Worm (Caenorhabditis elegans) whole organism, late embryonic: ENCODE results near the gene eri-1.

Experiments used
- C08G9.2 ChIP-seq: sonication (generic microtip); optimal IDR thresholded peaks from 2 replicates; lab custom pipeline; 2016; ENCODE audit warnings: mild to moderate bottlenecking, missing genetic modification characterization, moderate library complexity, missing compliant biosample characterization
- F13H6.1 ChIP-seq: sonication (generic microtip); optimal IDR thresholded peaks from 2 replicates; lab custom pipeline; 2016; ENCODE audit warnings: missing genetic modification characterization, missing compliant biosample characterization
- K02D7.2 ChIP-seq: sonication (generic microtip); optimal IDR thresholded peaks from 2 replicates; lab custom pipeline; 2017; ENCODE audit warnings: mild to moderate bottlenecking, missing genetic modification characterization, missing compliant biosample characterization
- K09A11.1 ChIP-seq: sonication (generic microtip); optimal IDR thresholded peaks from 2 replicates; lab custom pipeline; 2017; ENCODE audit warnings: antibody characterized with exemption, mild to moderate bottlenecking, missing genetic modification characterization, missing compliant biosample characterization; ENCODE audit not compliant: insufficient read depth
- T23F11.4 ChIP-seq: fragments of 200-800 bp; sonication (Bioruptor generic); optimal IDR thresholded peaks from 2 replicates; lab custom pipeline; 2018; ENCODE audit warnings: mild to moderate bottlenecking, missing genetic modification characterization, missing compliant biosample characterization
- Y22D7AL.16 ChIP-seq: sonication (generic microtip); optimal IDR thresholded peaks from 2 replicates; lab custom pipeline; 2016; ENCODE audit warnings: missing genetic modification characterization, missing compliant biosample characterization
- ahr-1 ChIP-seq: sonication (generic microtip); optimal IDR thresholded peaks from 2 replicates; lab custom pipeline; 2016; ENCODE audit warnings: missing genetic modification characterization, missing compliant biosample characterization
- ama-1 ChIP-seq: fragments of 150-350 bp; optimal IDR thresholded peaks from 2 replicates; lab custom pipeline; 2014
- ceh-18 ChIP-seq: sonication (generic microtip); optimal IDR thresholded peaks from 2 replicates; lab custom pipeline; 2016; ENCODE audit warnings: missing genetic modification characterization, missing compliant biosample characterization
- ceh-19 ChIP-seq: fragments of 200-800 bp; sonication (Bioruptor generic); optimal IDR thresholded peaks from 2 replicates; lab custom pipeline; 2018; ENCODE audit warnings: mild to moderate bottlenecking, missing genetic modification characterization, missing compliant biosample characterization
- ceh-2 ChIP-seq: sonication (generic microtip); optimal IDR thresholded peaks from 2 replicates; lab custom pipeline; 2016; ENCODE audit warnings: missing genotype, missing genetic modification characterization, missing compliant biosample characterization
- ceh-24 ChIP-seq: sonication (generic microtip); optimal IDR thresholded peaks from 2 replicates; lab custom pipeline; 2016; ENCODE audit warnings: mild to moderate bottlenecking, missing genetic modification characterization, missing compliant biosample characterization
- ceh-30 ChIP-seq: fragments of 150-350 bp; optimal IDR thresholded peaks from 2 replicates; lab custom pipeline; 2014; ENCODE audit warnings: missing biosample characterization, missing genetic modification characterization
- ceh-31 ChIP-seq: sonication (generic microtip); optimal IDR thresholded peaks from 2 replicates; lab custom pipeline; 2016; ENCODE audit warnings: missing genetic modification characterization, missing compliant biosample characterization
- ceh-34 ChIP-seq: sonication (generic microtip); optimal IDR thresholded peaks from 2 replicates; lab custom pipeline; 2016; ENCODE audit warnings: mild to moderate bottlenecking, missing genetic modification characterization, missing compliant biosample characterization
- ceh-45 ChIP-seq: fragments of 200-800 bp; sonication (Bioruptor generic); IDR thresholded peaks from 2 replicates; pipeline ENCODE4 v1.3.6; 2022; ENCODE audit warnings: missing genetic modification reagents, missing genetic modification characterization, missing compliant biosample characterization
- ceh-48 ChIP-seq: sonication (generic microtip); optimal IDR thresholded peaks from 2 replicates; lab custom pipeline; 2016; ENCODE audit warnings: missing genetic modification characterization, inconsistent platforms, missing compliant biosample characterization
- ceh-6 ChIP-seq: fragments of 200-800 bp; sonication (Bioruptor generic); optimal IDR thresholded peaks from 2 replicates; lab custom pipeline; 2018; ENCODE audit warnings: mild to moderate bottlenecking, missing genetic modification characterization, missing compliant biosample characterization
- che-1 ChIP-seq: sonication (generic microtip); optimal IDR thresholded peaks from 2 replicates; lab custom pipeline; 2016; ENCODE audit warnings: mild to moderate bottlenecking, missing genetic modification characterization, missing compliant biosample characterization
- dmd-4 ChIP-seq: sonication (generic microtip); optimal IDR thresholded peaks from 2 replicates; lab custom pipeline; 2016; ENCODE audit warnings: borderline replicate concordance, missing genetic modification characterization, missing compliant biosample characterization
- dve-1 ChIP-seq: sonication (generic microtip); optimal IDR thresholded peaks from 2 replicates; lab custom pipeline; 2017; ENCODE audit warnings: antibody characterized with exemption, mild to moderate bottlenecking, missing genetic modification characterization, missing compliant biosample characterization
- elt-2 ChIP-seq: sonication (generic microtip); optimal IDR thresholded peaks from 2 replicates; lab custom pipeline; 2016; ENCODE audit warnings: missing genetic modification reagents, missing genetic modification characterization, missing compliant biosample characterization
- elt-4 ChIP-seq: sonication (generic microtip); optimal IDR thresholded peaks from 2 replicates; lab custom pipeline; 2016; ENCODE audit warnings: missing genetic modification characterization, missing compliant biosample characterization
- eyg-1 ChIP-seq: sonication (generic microtip); optimal IDR thresholded peaks from 2 replicates; lab custom pipeline; 2016; ENCODE audit warnings: missing genotype, missing genetic modification characterization, missing compliant biosample characterization
- fkh-10 ChIP-seq: fragments of 150-350 bp; optimal IDR thresholded peaks from 2 replicates; lab custom pipeline; 2014; ENCODE audit warnings: missing biosample characterization, missing genetic modification reagents, missing genetic modification characterization
- gmeb-2 ChIP-seq: sonication (generic microtip); optimal IDR thresholded peaks from 2 replicates; lab custom pipeline; 2016; ENCODE audit warnings: missing genetic modification characterization, inconsistent platforms, missing compliant biosample characterization
- hlh-13 ChIP-seq: fragments of 200-800 bp; sonication (Bioruptor generic); optimal IDR thresholded peaks from 2 replicates; lab custom pipeline; 2018; ENCODE audit warnings: mild to moderate bottlenecking, missing genetic modification characterization, missing compliant biosample characterization
- hlh-15 ChIP-seq: sonication (generic microtip); optimal IDR thresholded peaks from 2 replicates; lab custom pipeline; 2016; ENCODE audit warnings: missing genetic modification characterization, missing compliant biosample characterization
- hlh-30 ChIP-seq: sonication (generic microtip); optimal IDR thresholded peaks from 2 replicates; lab custom pipeline; 2017; ENCODE audit warnings: antibody characterized with exemption, missing genetic modification characterization, missing compliant biosample characterization; ENCODE audit not compliant: insufficient read depth
- hlh-6 ChIP-seq: sonication (generic microtip); optimal IDR thresholded peaks from 2 replicates; lab custom pipeline; 2016; ENCODE audit warnings: missing genotype, missing genetic modification characterization, missing compliant biosample characterization
- hlh-8 ChIP-seq: sonication (generic microtip); optimal IDR thresholded peaks from 2 replicates; lab custom pipeline; 2016; ENCODE audit warnings: missing genotype, missing genetic modification characterization, missing compliant biosample characterization
- lin-11 ChIP-seq: fragments of 200-800 bp; sonication (Bioruptor generic); optimal IDR thresholded peaks from 2 replicates; lab custom pipeline; 2018; ENCODE audit warnings: mild to moderate bottlenecking, missing genetic modification characterization, missing compliant biosample characterization
- madf-2 ChIP-seq: sonication (generic microtip); optimal IDR thresholded peaks from 2 replicates; lab custom pipeline; 2017; ENCODE audit warnings: missing genetic modification characterization, missing compliant biosample characterization
- mec-3 ChIP-seq: sonication (generic microtip); optimal IDR thresholded peaks from 2 replicates; lab custom pipeline; 2016; ENCODE audit warnings: borderline replicate concordance, missing genetic modification characterization, missing compliant biosample characterization
- nfya-1 ChIP-seq: sonication (generic microtip); optimal IDR thresholded peaks from 2 replicates; lab custom pipeline; 2017; ENCODE audit warnings: missing genetic modification characterization, mild to moderate bottlenecking, missing compliant biosample characterization, antibody characterized with exemption, moderate library complexity
- nhr-11 ChIP-seq: fragments of 150-350 bp; optimal IDR thresholded peaks from 2 replicates; lab custom pipeline; 2014; ENCODE audit warnings: missing biosample characterization, missing genetic modification characterization
- nhr-232 ChIP-seq: sonication (generic microtip); optimal IDR thresholded peaks from 2 replicates; lab custom pipeline; 2016; ENCODE audit warnings: missing genetic modification characterization, missing compliant biosample characterization
- npax-4 ChIP-seq: sonication (generic microtip); optimal IDR thresholded peaks from 2 replicates; lab custom pipeline; 2016; ENCODE audit warnings: missing genetic modification characterization, missing compliant biosample characterization
- pag-3 ChIP-seq: sonication (generic microtip); optimal IDR thresholded peaks from 2 replicates; lab custom pipeline; 2016; ENCODE audit warnings: missing compliant biosample characterization, missing genetic modification characterization, borderline replicate concordance
- pat-9 ChIP-seq: fragments of 200-800 bp; sonication (Bioruptor generic); optimal IDR thresholded peaks from 2 replicates; lab custom pipeline; 2018; ENCODE audit warnings: mild to moderate bottlenecking, missing genetic modification characterization, moderate library complexity, missing compliant biosample characterization
- pax-1 ChIP-seq: fragments of 150-350 bp; optimal IDR thresholded peaks from 2 replicates; lab custom pipeline; 2014; ENCODE audit warnings: missing biosample characterization, missing genetic modification characterization
- pha-2 ChIP-seq: sonication (generic microtip); optimal IDR thresholded peaks from 2 replicates; lab custom pipeline; 2017; ENCODE audit warnings: mild to moderate bottlenecking, missing genetic modification characterization, missing compliant biosample characterization
- pha-4 ChIP-seq: fragments of 150-350 bp; optimal IDR thresholded peaks from 2 replicates; lab custom pipeline; 2018; ENCODE audit warnings: missing biosample characterization, missing genetic modification reagents, missing genetic modification characterization
- pqm-1 ChIP-seq: sonication (generic microtip); optimal IDR thresholded peaks from 2 replicates; lab custom pipeline; 2016; ENCODE audit warnings: missing genetic modification characterization, missing compliant biosample characterization
- ref-2 ChIP-seq: sonication (generic microtip); optimal IDR thresholded peaks from 2 replicates; lab custom pipeline; 2016; ENCODE audit warnings: missing genetic modification characterization, missing compliant biosample characterization
- sdc-2 ChIP-seq: sonication (generic microtip); optimal IDR thresholded peaks from 2 replicates; lab custom pipeline; 2016; ENCODE audit warnings: missing genotype, missing genetic modification characterization, missing compliant biosample characterization
- sox-2 ChIP-seq: fragments of 200-800 bp; sonication (Bioruptor generic); IDR thresholded peaks from 2 replicates; pipeline ENCODE4 v1.3.6; 2022; ENCODE audit warnings: missing genetic modification reagents, missing genetic modification characterization, missing compliant biosample characterization
- tbx-2 ChIP-seq: sonication (generic microtip); optimal IDR thresholded peaks from 2 replicates; lab custom pipeline; 2016; ENCODE audit warnings: missing genetic modification characterization, missing compliant biosample characterization
- tbx-7 ChIP-seq: sonication (generic microtip); optimal IDR thresholded peaks from 2 replicates; lab custom pipeline; 2016; ENCODE audit warnings: missing genotype, missing genetic modification characterization, missing compliant biosample characterization
- ttx-3 ChIP-seq: sonication (generic microtip); optimal IDR thresholded peaks from 2 replicates; lab custom pipeline; 2016; ENCODE audit warnings: missing genetic modification reagents, missing genetic modification characterization, missing compliant biosample characterization
- unc-3 ChIP-seq, 2 experiments: fragments of 200-800 bp in 1 of 2; sonication (Bioruptor generic) in 1 of 2; sonication (generic microtip) in 1 of 2; conservative IDR thresholded peaks in 1 of 2; optimal IDR thresholded peaks in 1 of 2; 2 replicates each; pipeline versions ENCODE4 v1.3.6 to Lab custom; 2016 to 2022; ENCODE audit warnings: missing compliant biosample characterization in 2 of 2, missing genetic modification characterization in 2 of 2, missing genetic modification reagents in 1 of 2
- unc-42 ChIP-seq: sonication (generic microtip); optimal IDR thresholded peaks from 2 replicates; lab custom pipeline; 2016; ENCODE audit warnings: missing genotype, missing genetic modification characterization, missing compliant biosample characterization
- unc-86 ChIP-seq: sonication (generic microtip); optimal IDR thresholded peaks from 2 replicates; lab custom pipeline; 2016; ENCODE audit warnings: missing genetic modification characterization, missing compliant biosample characterization
- ztf-16 ChIP-seq: sonication (generic microtip); optimal IDR thresholded peaks from 2 replicates; lab custom pipeline; 2017; ENCODE audit warnings: missing genetic modification characterization, missing compliant biosample characterization

The eri-1 gene

ce11 chrIV:443622-444021 is 23.9 kb upstream of the eri-1 start, which contains the start of gene mrpl-55:
mrpl-55 (plus strand) TSS chrIV:443985.
- peak; percentile 71 for TF ChIP-seq unc-42 (tag; lab: Kevin White, UChicago)
- TF ChIP-seq pat-9, result no peak
- no peak for TF ChIP-seq dmd-4 (tag; lab: Kevin White, UChicago)
- TF ChIP-seq ref-2 (tag; lab: Kevin White, UChicago), result peak; percentile 31
- TF ChIP-seq che-1 (tag; lab: Kevin White, UChicago), result peak; percentile 14
- peak; percentile 28 for TF ChIP-seq ceh-2 (tag; lab: Kevin White, UChicago)
- no peak for TF ChIP-seq eyg-1 (tag; lab: Kevin White, UChicago)
- TF ChIP-seq tbx-2 (tag; lab: Kevin White, UChicago), result peak; percentile 68
- TF ChIP-seq hlh-6 (tag; lab: Kevin White, UChicago), result no peak
- TF ChIP-seq ceh-31 (tag; lab: Kevin White, UChicago), result peak; percentile 71
- TF ChIP-seq ceh-45 (GFP tag; lab: Robert Waterston, UW), result no peak
- peak; percentile 42 for TF ChIP-seq unc-86 (tag; lab: Kevin White, UChicago)
- TF ChIP-seq sox-2 (GFP tag; lab: Robert Waterston, UW), result no peak
- TF ChIP-seq pha-4 (tag; lab: Kevin White, UChicago), result no peak
- no peak for TF ChIP-seq unc-3 (GFP tag; conservative IDR thresholded peaks at IDR 0.05; lab: Robert Waterston, UW)
- no peak for TF ChIP-seq unc-3 (tag; optimal IDR thresholded peaks at IDR 0.05; lab: Kevin White, UChicago)
- no peak for TF ChIP-seq hlh-30 (tag; lab: Kevin White, UChicago)
- TF ChIP-seq ceh-30, result no peak
- TF ChIP-seq tbx-7 (tag; lab: Kevin White, UChicago), result no peak
- TF ChIP-seq ceh-6 (GFP tag; lab: Kevin White, UChicago), result no peak
- TF ChIP-seq K02D7.2 (tag; lab: Kevin White, UChicago), result no peak
- no peak for TF ChIP-seq K09A11.1 (tag; lab: Kevin White, UChicago)
- TF ChIP-seq Y22D7AL.16, result no peak
- TF ChIP-seq ceh-24 (tag; lab: Kevin White, UChicago), result no peak
- TF ChIP-seq nhr-11, result no peak
- no peak for TF ChIP-seq ceh-34 (tag; lab: Kevin White, UChicago)
- peak; percentile 75 for TF ChIP-seq ceh-48 (tag; lab: Kevin White, UChicago)
- TF ChIP-seq C08G9.2 (tag; lab: Kevin White, UChicago), result no peak
- TF ChIP-seq npax-4 (tag; lab: Kevin White, UChicago), result no peak
- TF ChIP-seq ama-1 (lab: Kevin White, UChicago), result no peak
- TF ChIP-seq madf-2 (tag; lab: Kevin White, UChicago), result no peak
- TF ChIP-seq elt-2, result peak; percentile 54
- TF ChIP-seq gmeb-2 (tag; lab: Kevin White, UChicago), result no peak
- no peak for TF ChIP-seq hlh-15 (tag; lab: Kevin White, UChicago)
- TF ChIP-seq ceh-19 (GFP tag; lab: Kevin White, UChicago), result no peak
- TF ChIP-seq fkh-10, result no peak
- TF ChIP-seq ceh-18 (tag; lab: Kevin White, UChicago), result peak; percentile 52
- TF ChIP-seq pag-3 (tag; lab: Kevin White, UChicago), result no peak
- TF ChIP-seq hlh-13 (GFP tag; lab: Kevin White, UChicago), result no peak
- no peak for TF ChIP-seq T23F11.4
- TF ChIP-seq mec-3, result no peak
- TF ChIP-seq hlh-8 (tag; lab: Kevin White, UChicago), result no peak
- no peak for TF ChIP-seq F13H6.1 (tag; lab: Kevin White, UChicago)
- TF ChIP-seq ztf-16 (tag; lab: Kevin White, UChicago), result no peak
- no peak for TF ChIP-seq ahr-1 (tag; lab: Kevin White, UChicago)
- no peak for TF ChIP-seq ttx-3 (tag; lab: Kevin White, UChicago)
- no peak for TF ChIP-seq pha-2 (tag; lab: Kevin White, UChicago)
- no peak for TF ChIP-seq sdc-2 (tag; lab: Kevin White, UChicago)
- TF ChIP-seq elt-4 (tag; lab: Kevin White, UChicago), result no peak
- TF ChIP-seq pax-1 (tag; lab: Kevin White, UChicago), result peak; percentile 31
- TF ChIP-seq pqm-1, result no peak
- no peak for TF ChIP-seq lin-11
- no peak for TF ChIP-seq nhr-232
- peak; percentile 58 for TF ChIP-seq dve-1 (tag; lab: Kevin White, UChicago)
- peak; percentile 49 for TF ChIP-seq nfya-1 (tag; lab: Kevin White, UChicago)
